Fruit fly (Drosophila melanogaster) whole organism, embryonic: Measurements from ENCODE around the gene Kdm5.

Source experiments
- Atf6 ChIP-seq: fragments of 200-800 bp; sonication (Bioruptor generic); IDR thresholded peaks from 2 replicates; pipeline ENCODE4 v1.3.6; 2022; ENCODE audit warnings: missing biosample characterization, missing genetic modification characterization
- BEAF-32 ChIP-seq: fragments of 200-800 bp; sonication (Bioruptor generic); optimal IDR thresholded peaks from 3 replicates; lab custom pipeline; 2017; ENCODE audit warnings: missing biosample characterization, missing genetic modification characterization, mild to moderate bottlenecking, moderate library complexity, missing genetic modification reagents
- CG11093 ChIP-seq: fragments of 200-800 bp; sonication (Bioruptor generic); IDR thresholded peaks from 3 replicates; pipeline ENCODE4 v1.3.6; 2022; ENCODE audit warnings: missing biosample characterization, missing genetic modification characterization
- CG12071 ChIP-seq: fragments of 200-800 bp; sonication (Bioruptor generic); optimal IDR thresholded peaks from 3 replicates; lab custom pipeline; 2018; ENCODE audit warnings: missing biosample characterization, mild to moderate bottlenecking, missing genetic modification characterization
- CG13894 ChIP-seq: fragments of 200-800 bp; sonication (Bioruptor generic); optimal IDR thresholded peaks from 3 replicates; lab custom pipeline; 2018; ENCODE audit warnings: missing biosample characterization, mild to moderate bottlenecking, missing genetic modification characterization, moderate library complexity
- CG15073 ChIP-seq: fragments of 200-800 bp; sonication (Bioruptor generic); optimal IDR thresholded peaks from 2 replicates; lab custom pipeline; 2016; ENCODE audit warnings: missing biosample characterization, missing genetic modification characterization
- CG15696 ChIP-seq: fragments of 200-800 bp; sonication (Bioruptor generic); optimal IDR thresholded peaks from 2 replicates; lab custom pipeline; 2019; ENCODE audit warnings: missing biosample characterization, mild to moderate bottlenecking, missing genetic modification characterization, moderate library complexity
- CG2712 ChIP-seq: fragments of 200-800 bp; optimal IDR thresholded peaks from 3 replicates; lab custom pipeline; 2019; ENCODE audit warnings: missing biosample characterization, mild to moderate bottlenecking, missing genetic modification characterization, moderate library complexity
- CG2875 ChIP-seq: fragments of 200-800 bp; sonication (Bioruptor generic); optimal IDR thresholded peaks from 2 replicates; lab custom pipeline; 2017; ENCODE audit warnings: missing biosample characterization, mild to moderate bottlenecking, missing genetic modification characterization, missing genetic modification reagents
- CG6689 ChIP-seq: fragments of 200-800 bp; sonication (Bioruptor generic); IDR thresholded peaks from 2 replicates; pipeline ENCODE4 v1.3.6; 2022; ENCODE audit warnings: missing biosample characterization, missing genetic modification characterization
- CG8281 ChIP-seq: fragments of 200-800 bp; sonication (Bioruptor generic); optimal IDR thresholded peaks from 2 replicates; lab custom pipeline; 2018; ENCODE audit warnings: missing biosample characterization, mild to moderate bottlenecking, missing genetic modification characterization, moderate library complexity
- Chrac-16 ChIP-seq: fragments of 200-800 bp; sonication (Bioruptor generic); optimal IDR thresholded peaks from 3 replicates; lab custom pipeline; 2016; ENCODE audit warnings: missing biosample characterization, missing genetic modification characterization
- D ChIP-seq, 2 experiments: fragments of 200-800 bp in 1 of 2; fragments of >200 bp in 1 of 2; sonication (Bioruptor generic) in 1 of 2; optimal IDR thresholded peaks; 2 replicates in 1 of 2; 3 replicates in 1 of 2; lab custom pipeline; 2017; ENCODE audit warnings: mild to moderate bottlenecking in 1 of 2, missing biosample characterization in 1 of 2, missing genetic modification characterization in 1 of 2, missing genetic modification reagents in 1 of 2
- H15 ChIP-seq: fragments of 200-800 bp; sonication (Bioruptor generic); IDR thresholded peaks from 3 replicates; pipeline ENCODE4 v1.3.6; 2022; ENCODE audit warnings: missing biosample characterization, missing genetic modification characterization
- Hmr ChIP-seq: fragments of 200-800 bp; sonication (Bioruptor generic); optimal IDR thresholded peaks from 3 replicates; lab custom pipeline; 2017; ENCODE audit warnings: mild to moderate bottlenecking, missing biosample characterization, missing genetic modification reagents, missing genetic modification characterization
- Hr51 ChIP-seq, 2 experiments: fragments of 200-800 bp; sonication (Bioruptor generic); optimal IDR thresholded peaks; 2 replicates in 1 of 2; 3 replicates in 1 of 2; lab custom pipeline; 2016 to 2018; ENCODE audit warnings: missing biosample characterization in 2 of 2, missing genetic modification characterization in 2 of 2, mild to moderate bottlenecking in 1 of 2, moderate library complexity in 1 of 2
- Mrtf ChIP-seq: fragments of 200-800 bp; sonication (Bioruptor generic); IDR thresholded peaks from 3 replicates; pipeline ENCODE4 v1.3.6; 2022; ENCODE audit warnings: missing biosample characterization, missing genetic modification characterization
- Rfx ChIP-seq: fragments of 200-800 bp; sonication (Bioruptor generic); IDR thresholded peaks from 2 replicates; pipeline ENCODE4 v1.3.6; 2022; ENCODE audit warnings: missing biosample characterization, missing genetic modification characterization
- Tbp ChIP-seq: fragments of >200 bp; optimal IDR thresholded peaks from 2 replicates; lab custom pipeline; 2018; ENCODE audit warnings: missing biosample characterization, missing genetic modification characterization
- ac ChIP-seq: fragments of 200-800 bp; sonication (Bioruptor generic); optimal IDR thresholded peaks from 3 replicates; lab custom pipeline; 2017; ENCODE audit warnings: missing biosample characterization, mild to moderate bottlenecking, missing genetic modification characterization
- aop ChIP-seq: fragments of 200-800 bp; sonication (Bioruptor generic); IDR thresholded peaks from 2 replicates; pipeline ENCODE4 v1.3.6; 2022; ENCODE audit warnings: missing biosample characterization, missing genetic modification characterization
- cg ChIP-seq: fragments of 200-800 bp; sonication (Bioruptor generic); optimal IDR thresholded peaks from 3 replicates; lab custom pipeline; 2019; ENCODE audit warnings: missing biosample characterization, mild to moderate bottlenecking, missing genetic modification characterization, moderate library complexity
- crol ChIP-seq: fragments of 200-800 bp; sonication (Bioruptor generic); IDR thresholded peaks from 2 replicates; pipeline ENCODE4 v1.3.6; 2022; ENCODE audit warnings: missing biosample characterization, missing genetic modification characterization
- cwo ChIP-seq: fragments of 200-800 bp; sonication (Bioruptor generic); optimal IDR thresholded peaks from 3 replicates; lab custom pipeline; 2017; ENCODE audit warnings: missing biosample characterization, missing genetic modification characterization, mild to moderate bottlenecking, moderate library complexity, missing genetic modification reagents
- dpn ChIP-seq, 2 experiments: fragments of 200-800 bp; sonication (Bioruptor generic); optimal IDR thresholded peaks; 3 replicates each; lab custom pipeline; 2016; ENCODE audit warnings: missing biosample characterization in 2 of 2, missing genetic modification characterization in 2 of 2
- eyg ChIP-seq: fragments of 200-800 bp; sonication (Bioruptor generic); optimal IDR thresholded peaks from 3 replicates; lab custom pipeline; 2016; ENCODE audit warnings: missing biosample characterization, missing genetic modification characterization
- fd96Cb ChIP-seq: fragments of 200-800 bp; sonication (Bioruptor generic); optimal IDR thresholded peaks from 2 replicates; lab custom pipeline; 2018; ENCODE audit warnings: missing biosample characterization, mild to moderate bottlenecking, missing genetic modification characterization, moderate library complexity
- gem ChIP-seq: fragments of 200-800 bp; sonication (Bioruptor generic); optimal IDR thresholded peaks from 2 replicates; lab custom pipeline; 2019; ENCODE audit warnings: missing biosample characterization, mild to moderate bottlenecking, missing genetic modification characterization, moderate library complexity
- hbn ChIP-seq: fragments of 200-800 bp; sonication (Bioruptor generic); IDR thresholded peaks from 2 replicates; pipeline ENCODE4 v1.3.6; 2022; ENCODE audit warnings: missing biosample characterization, missing genetic modification characterization; ENCODE audit not compliant: partially characterized antibody
- hkb ChIP-seq, 2 experiments: fragments of 200-800 bp in 1 of 2; fragments of >200 bp in 1 of 2; sonication (Bioruptor generic) in 1 of 2; IDR thresholded peaks in 1 of 2; optimal IDR thresholded peaks in 1 of 2; 2 replicates each; pipeline versions ENCODE4 v1.3.6 to Lab custom; 2017 to 2022; ENCODE audit warnings: missing biosample characterization in 1 of 2, missing genetic modification characterization in 1 of 2
- kni ChIP-seq: fragments of 200-800 bp; sonication (Bioruptor generic); optimal IDR thresholded peaks from 3 replicates; lab custom pipeline; 2017; ENCODE audit warnings: mild to moderate bottlenecking, missing biosample characterization, missing genetic modification reagents, missing genetic modification characterization
- lola ChIP-seq, 3 experiments: fragments of >200 bp in 2 of 3; fragments of 200-800 bp in 1 of 3; sonication (Bioruptor generic) in 1 of 3; optimal IDR thresholded peaks; 2 replicates each; lab custom pipeline; 2017 to 2019; ENCODE audit warnings: missing biosample characterization in 3 of 3, missing genetic modification characterization in 3 of 3, mild to moderate bottlenecking in 1 of 3, moderate library complexity in 1 of 3
- mirr ChIP-seq: fragments of 200-800 bp; sonication (Bioruptor generic); optimal IDR thresholded peaks from 3 replicates; lab custom pipeline; 2018; ENCODE audit warnings: missing biosample characterization, mild to moderate bottlenecking, missing genetic modification characterization
- org-1 ChIP-seq: fragments of 200-800 bp; sonication (Bioruptor generic); optimal IDR thresholded peaks from 2 replicates; lab custom pipeline; 2017; ENCODE audit warnings: missing biosample characterization, missing genetic modification characterization
- pros ChIP-seq: fragments of 200-800 bp; sonication (Bioruptor generic); optimal IDR thresholded peaks from 3 replicates; lab custom pipeline; 2019; ENCODE audit warnings: missing biosample characterization, mild to moderate bottlenecking, missing genetic modification characterization, moderate library complexity
- ranshi ChIP-seq: fragments of 200-800 bp; sonication (Bioruptor generic); IDR thresholded peaks from 2 replicates; pipeline ENCODE4 v1.3.6; 2022; ENCODE audit warnings: missing biosample characterization, missing genetic modification characterization
- rib ChIP-seq: fragments of 200-800 bp; sonication (Bioruptor generic); IDR thresholded peaks from 2 replicates; pipeline ENCODE4 v1.3.6; 2022; ENCODE audit warnings: missing biosample characterization, missing genetic modification characterization
- sisA ChIP-seq: fragments of 200-800 bp; sonication (Bioruptor generic); IDR thresholded peaks from 2 replicates; pipeline ENCODE4 v1.3.6; 2022; ENCODE audit warnings: missing biosample characterization, missing genetic modification characterization
- wek ChIP-seq: fragments of 200-800 bp; sonication (Bioruptor generic); optimal IDR thresholded peaks from 3 replicates; lab custom pipeline; 2018; ENCODE audit warnings: missing biosample characterization, mild to moderate bottlenecking, missing genetic modification characterization, moderate library complexity

Kdm5 gene

DNA sequence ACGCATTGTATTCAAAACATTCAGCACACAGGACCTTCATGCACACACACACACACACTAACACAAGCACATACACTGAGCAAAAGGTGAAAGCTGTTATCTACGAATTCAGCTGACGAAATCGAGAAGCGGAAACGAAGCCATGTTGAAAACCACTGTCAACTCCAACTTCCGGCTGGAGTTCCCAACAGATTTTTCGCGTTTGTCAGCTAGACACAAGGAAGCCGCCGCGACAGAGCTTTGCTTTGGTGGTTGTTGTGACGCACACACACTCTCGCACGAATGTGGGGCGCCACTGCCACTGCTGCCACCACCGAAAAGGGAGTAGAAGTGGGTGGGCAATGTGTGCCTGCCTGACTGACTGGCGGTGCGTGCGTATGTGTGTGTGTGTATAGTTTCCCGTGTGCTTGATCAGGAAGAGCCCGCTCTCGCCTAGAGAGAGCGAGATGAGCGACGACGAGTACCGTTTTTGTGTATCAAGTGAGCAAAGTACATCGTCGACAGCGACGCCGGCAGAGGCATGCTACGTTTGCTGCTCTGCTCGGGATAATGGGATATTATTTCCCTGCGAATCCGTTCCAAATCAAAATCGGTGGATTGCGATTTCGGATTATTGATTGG lies 1.6 kb downstream of the Kdm5 start (continued):
- TF ChIP-seq CG15073 (GFP tag; lab: Kevin White, UChicago) (no peak), Hr51 (GFP tag; optimal IDR thresholded peaks at IDR 0.05; lab: Kevin White, UChicago) (no peak), lola (GFP tag; optimal IDR thresholded peaks at IDR 0.05; lab: Kevin White, UChicago) (peak in 1 of 3 experiments; percentile 44), hkb (optimal IDR thresholded peaks at IDR 0.05; lab: Kevin White, UChicago) (no peak), hkb (GFP tag; IDR thresholded peaks at IDR 0.05; lab: Robert Waterston, UW) (peak; percentile 71), Mrtf (GFP tag; lab: Robert Waterston, UW) (no peak), ranshi (GFP tag; lab: Robert Waterston, UW) (peak; percentile 23; the same call in 1 of the 2 replicates), H15 (GFP tag; lab: Robert Waterston, UW) (no peak), CG12071 (GFP tag; lab: Kevin White, UChicago) (peak; percentile 68), BEAF-32 (GFP tag; lab: Kevin White, UChicago) (no peak), CG2712 (tag; lab: Kevin White, UChicago) (peak; percentile 49), ac (GFP tag; lab: Kevin White, UChicago) (peak; percentile 6), eyg (GFP tag; lab: Kevin White, UChicago) (peak; percentile 5), aop (0 out of 2 replicates have a peak, but pooled peaks have one; percentile 3), Hmr (no peak), rib (GFP tag; lab: Robert Waterston, UW) (no peak), CG15696 (tag; lab: Kevin White, UChicago) (peak; percentile 20), CG8281 (peak; percentile 33), Atf6 (GFP tag; lab: Robert Waterston, UW) (0 out of 2 replicates have a peak, but pooled peaks have one; percentile 34), kni (GFP tag; lab: Kevin White, UChicago) (peak; percentile 93), Tbp (GFP tag; lab: Kevin White, UChicago) (no peak), Chrac-16 (GFP tag; lab: Kevin White, UChicago) (no peak), CG11093 (no peak), gem (tag; lab: Kevin White, UChicago) (no peak), mirr (GFP tag; lab: Kevin White, UChicago) (peak; percentile 63), CG6689 (GFP tag; lab: Robert Waterston, UW) (peak; percentile 27), sisA (no peak), pros (GFP tag; lab: Kevin White, UChicago) (peak; percentile 38), Rfx (peak; percentile 28; the same call in 1 of the 2 replicates), hbn (no peak), wek (GFP tag; lab: Kevin White, UChicago) (peak; percentile 82), org-1 (GFP tag; lab: Kevin White, UChicago) (peak; percentile 50), crol (GFP tag; lab: Robert Waterston, UW) (no peak), fd96Cb (tag; lab: Kevin White, UChicago) (peak; percentile 10), D (optimal IDR thresholded peaks at IDR 0.05; lab: Kevin White, UChicago) (no peak), D (GFP tag; optimal IDR thresholded peaks at IDR 0.05; lab: Kevin White, UChicago) (peak; percentile 52), dpn (GFP tag; optimal IDR thresholded peaks at IDR 0.05; lab: Kevin White, UChicago) (peak in 1 of 2 experiments; percentile 14), CG2875 (GFP tag; lab: Kevin White, UChicago) (peak; percentile 49), cwo (GFP tag; lab: Kevin White, UChicago) (no peak), CG13894 (tag; lab: Kevin White, UChicago) (peak; percentile 42), cg (peak; percentile 63)
- TF ChIP-seq, all 482 proteins: peak for 181
